Fruit fly (Drosophila melanogaster) whole organism, embryonic: ENCODE data around the gene Lamp1.
A peak's percentile ranks its signal among the peaks of the same experiment; 100 is the strongest.

ENCODE experiments used
- Bdp1 ChIP-seq: fragments of 200-800 bp; sonication (Bioruptor generic); optimal IDR thresholded peaks from 3 replicates; lab custom pipeline; 2016; ENCODE audit warnings: missing biosample characterization, missing genetic modification characterization
- Bgb ChIP-seq: fragments of 200-800 bp; sonication (Bioruptor generic); IDR thresholded peaks from 2 replicates; pipeline ENCODE4 v1.3.6; 2022; ENCODE audit warnings: missing biosample characterization, missing genetic modification characterization; ENCODE audit not compliant: partially characterized antibody
- CG1024 ChIP-seq: fragments of 200-800 bp; sonication (Bioruptor generic); IDR thresholded peaks from 2 replicates; pipeline ENCODE4 v1.3.6; 2022; ENCODE audit warnings: missing biosample characterization, missing genetic modification characterization
- CG10267 ChIP-seq: fragments of 200-800 bp; sonication (Bioruptor generic); optimal IDR thresholded peaks from 2 replicates; lab custom pipeline; 2018; ENCODE audit warnings: missing biosample characterization, mild to moderate bottlenecking, missing genetic modification characterization, moderate library complexity
- CG10959 ChIP-seq: fragments of 200-800 bp; sonication (Bioruptor generic); IDR thresholded peaks from 2 replicates; pipeline ENCODE4 v1.3.6; 2022; ENCODE audit warnings: missing biosample characterization, missing genetic modification characterization
- CG11247 ChIP-seq: fragments of 200-800 bp; sonication (Bioruptor generic); IDR thresholded peaks from 2 replicates; pipeline ENCODE4 v1.3.6; 2022; ENCODE audit warnings: missing biosample characterization, missing genetic modification characterization
- CG11723 ChIP-seq: fragments of 200-800 bp; sonication (Bioruptor generic); optimal IDR thresholded peaks from 2 replicates; lab custom pipeline; 2017; ENCODE audit warnings: missing biosample characterization, mild to moderate bottlenecking, missing genetic modification characterization
- CG16813 ChIP-seq: fragments of 200-800 bp; sonication (Bioruptor generic); IDR thresholded peaks from 3 replicates; pipeline ENCODE4 v1.3.6; 2022; ENCODE audit warnings: missing biosample characterization, missing genetic modification characterization; ENCODE audit not compliant: partially characterized antibody
- CG17829 ChIP-seq: fragments of 200-800 bp; optimal IDR thresholded peaks from 2 replicates; lab custom pipeline; 2019; ENCODE audit warnings: missing biosample characterization, mild to moderate bottlenecking, missing genetic modification characterization, moderate library complexity
- CG1832 ChIP-seq: fragments of 200-800 bp; sonication (Bioruptor generic); optimal IDR thresholded peaks from 2 replicates; lab custom pipeline; 2017; ENCODE audit warnings: missing biosample characterization, mild to moderate bottlenecking, missing genetic modification characterization, inconsistent platforms
- CG2116 ChIP-seq: fragments of 200-800 bp; sonication (Bioruptor generic); optimal IDR thresholded peaks from 3 replicates; lab custom pipeline; 2018; ENCODE audit warnings: missing biosample characterization, mild to moderate bottlenecking, missing genetic modification characterization
- CG30020 ChIP-seq: fragments of 200-800 bp; optimal IDR thresholded peaks from 2 replicates; lab custom pipeline; 2019; ENCODE audit warnings: missing biosample characterization, mild to moderate bottlenecking, missing genetic modification characterization, moderate library complexity
- CG31224 ChIP-seq: fragments of 200-800 bp; sonication (Bioruptor generic); IDR thresholded peaks from 2 replicates; pipeline ENCODE4 v1.3.6; 2022; ENCODE audit warnings: missing biosample characterization, missing genetic modification characterization
- CG4282 ChIP-seq: fragments of 200-800 bp; sonication (Bioruptor generic); optimal IDR thresholded peaks from 2 replicates; lab custom pipeline; 2016; ENCODE audit warnings: missing biosample characterization, missing genetic modification characterization
- CG4854 ChIP-seq: fragments of 200-800 bp; sonication (Bioruptor generic); optimal IDR thresholded peaks from 2 replicates; lab custom pipeline; 2016; ENCODE audit warnings: missing biosample characterization, missing genetic modification characterization, inconsistent platforms
- CG7271 ChIP-seq: fragments of 200-800 bp; sonication (Bioruptor generic); optimal IDR thresholded peaks from 2 replicates; lab custom pipeline; 2018; ENCODE audit warnings: missing biosample characterization, mild to moderate bottlenecking, missing genetic modification characterization, moderate library complexity
- CG7357 ChIP-seq: fragments of 200-800 bp; sonication (Bioruptor generic); IDR thresholded peaks from 3 replicates; pipeline ENCODE4 v1.3.6; 2022; ENCODE audit warnings: missing biosample characterization, missing genetic modification characterization
- CoRest ChIP-seq: fragments of 200-800 bp; sonication (Bioruptor generic); optimal IDR thresholded peaks from 3 replicates; lab custom pipeline; 2018; ENCODE audit warnings: missing biosample characterization, mild to moderate bottlenecking, missing genetic modification characterization, moderate library complexity
- Deaf1 ChIP-seq: fragments of 200-800 bp; optimal IDR thresholded peaks from 3 replicates; lab custom pipeline; 2019; ENCODE audit warnings: missing biosample characterization, mild to moderate bottlenecking, missing genetic modification characterization, moderate library complexity
- Dll ChIP-seq: fragments of 200-800 bp; sonication (Bioruptor generic); IDR thresholded peaks from 4 replicates; pipeline ENCODE4 v1.3.6; 2022; ENCODE audit warnings: missing biosample characterization, missing genetic modification characterization; ENCODE audit not compliant: partially characterized antibody
- Doc3 ChIP-seq: fragments of 200-800 bp; sonication (Bioruptor generic); IDR thresholded peaks from 3 replicates; pipeline ENCODE4 v1.3.6; 2022; ENCODE audit warnings: missing biosample characterization, missing genetic modification characterization; ENCODE audit not compliant: partially characterized antibody
- Dp ChIP-seq: fragments of 200-800 bp; sonication (Bioruptor generic); optimal IDR thresholded peaks from 2 replicates; lab custom pipeline; 2018; ENCODE audit warnings: missing biosample characterization, mild to moderate bottlenecking, missing genetic modification characterization, moderate library complexity
- Dref ChIP-seq: fragments of 200-800 bp; sonication (Bioruptor generic); IDR thresholded peaks from 2 replicates; pipeline ENCODE4 v1.3.6; 2022; ENCODE audit warnings: missing biosample characterization, missing genetic modification characterization
- E2f1 ChIP-seq: fragments of 200-800 bp; sonication (Bioruptor generic); IDR thresholded peaks from 2 replicates; pipeline ENCODE4 v1.3.6; 2022; ENCODE audit warnings: missing biosample characterization, missing genetic modification characterization
- Lhr ChIP-seq: fragments of 200-800 bp; sonication (Bioruptor generic); optimal IDR thresholded peaks from 3 replicates; lab custom pipeline; 2017; ENCODE audit warnings: mild to moderate bottlenecking, missing biosample characterization, missing genetic modification reagents, missing genetic modification characterization
- Nf-YC ChIP-seq: fragments of 200-800 bp; optimal IDR thresholded peaks from 3 replicates; lab custom pipeline; 2019; ENCODE audit warnings: missing biosample characterization, mild to moderate bottlenecking, missing genetic modification characterization, moderate library complexity
- Opbp ChIP-seq: fragments of 200-800 bp; sonication (Bioruptor generic); IDR thresholded peaks from 3 replicates; pipeline ENCODE4 v1.3.6; 2022; ENCODE audit warnings: missing biosample characterization, missing genetic modification characterization; ENCODE audit not compliant: partially characterized antibody
- Sry-δ ChIP-seq: fragments of 200-800 bp; sonication (Bioruptor generic); optimal IDR thresholded peaks from 2 replicates; lab custom pipeline; 2016; ENCODE audit warnings: missing biosample characterization, missing genetic modification characterization
- Ssrp ChIP-seq: fragments of 200-800 bp; sonication (Bioruptor generic); optimal IDR thresholded peaks from 2 replicates; lab custom pipeline; 2018; ENCODE audit warnings: missing biosample characterization, mild to moderate bottlenecking, missing genetic modification characterization, moderate library complexity
- amos ChIP-seq: fragments of 200-800 bp; sonication (Bioruptor generic); IDR thresholded peaks from 2 replicates; pipeline ENCODE4 v1.3.6; 2022; ENCODE audit warnings: missing biosample characterization, missing genetic modification characterization; ENCODE audit not compliant: partially characterized antibody
- bbx ChIP-seq: fragments of 200-800 bp; sonication (Bioruptor generic); IDR thresholded peaks from 2 replicates; pipeline ENCODE4 v1.3.6; 2022; ENCODE audit warnings: missing biosample characterization, missing genetic modification characterization; ENCODE audit not compliant: partially characterized antibody
- cg ChIP-seq: fragments of 200-800 bp; sonication (Bioruptor generic); optimal IDR thresholded peaks from 3 replicates; lab custom pipeline; 2019; ENCODE audit warnings: missing biosample characterization, mild to moderate bottlenecking, missing genetic modification characterization, moderate library complexity
- fu2 ChIP-seq: fragments of 200-800 bp; sonication (Bioruptor generic); optimal IDR thresholded peaks from 2 replicates; lab custom pipeline; 2016; ENCODE audit warnings: missing biosample characterization, missing genetic modification characterization
- gce ChIP-seq: fragments of 200-800 bp; sonication (Bioruptor generic); IDR thresholded peaks from 3 replicates; pipeline ENCODE4 v1.3.6; 2022; ENCODE audit warnings: missing biosample characterization, missing genetic modification characterization
- gem ChIP-seq: fragments of 200-800 bp; sonication (Bioruptor generic); optimal IDR thresholded peaks from 2 replicates; lab custom pipeline; 2019; ENCODE audit warnings: missing biosample characterization, mild to moderate bottlenecking, missing genetic modification characterization, moderate library complexity
- gro ChIP-seq: fragments of 200-800 bp; sonication (Bioruptor generic); optimal IDR thresholded peaks from 2 replicates; lab custom pipeline; 2016; ENCODE audit warnings: missing biosample characterization, missing genetic modification characterization
- jing ChIP-seq: fragments of 200-800 bp; sonication (Bioruptor generic); optimal IDR thresholded peaks from 2 replicates; lab custom pipeline; 2018; ENCODE audit warnings: missing biosample characterization, mild to moderate bottlenecking, missing genetic modification characterization
- knrl ChIP-seq: fragments of 200-800 bp; sonication (Bioruptor generic); IDR thresholded peaks from 3 replicates; pipeline ENCODE4 v1.3.6; 2022; ENCODE audit warnings: missing biosample characterization, missing genetic modification characterization; ENCODE audit not compliant: partially characterized antibody
- lmd ChIP-seq: fragments of 200-800 bp; sonication (Bioruptor generic); IDR thresholded peaks from 2 replicates; pipeline ENCODE4 v1.3.6; 2022; ENCODE audit warnings: missing biosample characterization, missing genetic modification characterization
- lola ChIP-seq, 3 experiments: fragments of >200 bp in 2 of 3; fragments of 200-800 bp in 1 of 3; sonication (Bioruptor generic) in 1 of 3; optimal IDR thresholded peaks; 2 replicates each; lab custom pipeline; 2017 to 2019; ENCODE audit warnings: missing biosample characterization in 3 of 3, missing genetic modification characterization in 3 of 3, mild to moderate bottlenecking in 1 of 3, moderate library complexity in 1 of 3
- nmo ChIP-seq: fragments of 200-800 bp; sonication (Bioruptor generic); optimal IDR thresholded peaks from 2 replicates; lab custom pipeline; 2018; ENCODE audit warnings: missing biosample characterization, mild to moderate bottlenecking, missing genetic modification characterization, moderate library complexity
- pum ChIP-seq: fragments of 200-800 bp; sonication (Bioruptor generic); optimal IDR thresholded peaks from 2 replicates; lab custom pipeline; 2016; ENCODE audit warnings: missing biosample characterization, missing genetic modification characterization
- sc ChIP-seq, 3 experiments: fragments of >200 bp in 2 of 3; fragments of 200-800 bp in 1 of 3; sonication (Bioruptor generic) in 1 of 3; optimal IDR thresholded peaks; 2 replicates in 2 of 3; 3 replicates in 1 of 3; lab custom pipeline; 2017; ENCODE audit warnings: mild to moderate bottlenecking in 1 of 3, missing biosample characterization in 1 of 3, missing genetic modification characterization in 1 of 3, missing genetic modification reagents in 1 of 3
- ssp ChIP-seq: fragments of 200-800 bp; sonication (Bioruptor generic); IDR thresholded peaks from 2 replicates; pipeline ENCODE4 v1.3.6; 2022; ENCODE audit warnings: missing biosample characterization, missing genetic modification characterization
- stwl ChIP-seq: fragments of 200-800 bp; sonication (Bioruptor generic); optimal IDR thresholded peaks from 3 replicates; lab custom pipeline; 2018; ENCODE audit warnings: missing biosample characterization, mild to moderate bottlenecking, missing genetic modification characterization, moderate library complexity
- zfh1 ChIP-seq: fragments of 200-800 bp; sonication (Bioruptor generic); IDR thresholded peaks from 3 replicates; pipeline ENCODE4 v1.3.6; 2022; ENCODE audit warnings: missing biosample characterization, missing genetic modification characterization

Lamp1 gene

dm6 chr2L:21558218-21558617 is 15.0 kb upstream of the Lamp1 start (continued):
- TF ChIP-seq CG4282 (GFP tag; lab: Kevin White, UChicago): no peak
- peak; percentile 17 for TF ChIP-seq nmo (GFP tag; lab: Kevin White, UChicago)
- no peak for TF ChIP-seq CG11247 (GFP tag; lab: Robert Waterston, UW)
- TF ChIP-seq Sry-δ: peak; percentile 23
- TF ChIP-seq CG17829 (tag; lab: Kevin White, UChicago): no peak
- TF ChIP-seq knrl (GFP tag; lab: Robert Waterston, UW): peak; percentile 24; the same call in 1 of the 3 replicates
- peak; percentile 80 for TF ChIP-seq CG30020 (tag; lab: Kevin White, UChicago)
- peak; percentile 52 for TF ChIP-seq CG10267
- TF ChIP-seq gce (GFP tag; lab: Robert Waterston, UW): no peak
- peak; percentile 20 for TF ChIP-seq Dp (GFP tag; lab: Kevin White, UChicago)
- TF ChIP-seq Dll (GFP tag; lab: Robert Waterston, UW): peak; percentile 59; the same call in 1 of the 4 replicates
- TF ChIP-seq CG2116: peak; percentile 15
- no peak for TF ChIP-seq Bdp1 (GFP tag; lab: Kevin White, UChicago)
- TF ChIP-seq Ssrp (tag; lab: Kevin White, UChicago): no peak
- TF ChIP-seq Dref (GFP tag; lab: Robert Waterston, UW): peak; percentile 44

DNA sequence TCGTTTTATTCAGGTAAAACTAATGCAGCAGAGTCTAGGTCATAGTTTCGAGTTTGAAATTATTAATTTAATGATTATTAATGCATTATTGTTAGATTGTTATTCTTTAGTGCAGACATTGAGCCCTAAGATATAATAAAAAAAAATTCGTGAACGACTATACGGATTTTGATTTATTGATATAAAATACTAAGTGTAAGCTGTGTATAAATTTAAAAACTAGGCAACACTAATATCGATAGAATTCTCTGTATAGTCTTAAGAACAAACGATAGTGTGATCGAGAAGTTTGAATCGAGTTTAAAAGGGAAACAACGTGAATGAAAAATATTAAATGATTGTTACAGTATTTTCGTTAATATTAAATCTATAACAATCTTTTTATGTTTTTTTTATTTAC is 13.6 kb upstream of the Lamp1 start:
- TF ChIP-seq Lhr (GFP tag; lab: Kevin White, UChicago) (peak; percentile 89), Deaf1 (tag; lab: Kevin White, UChicago) (no peak), lola (GFP tag; optimal IDR thresholded peaks at IDR 0.05; lab: Kevin White, UChicago) (peak in 1 of 3 experiments; percentile 52), CG16813 (GFP tag; lab: Robert Waterston, UW) (peak; percentile 65), Bgb (GFP tag; lab: Robert Waterston, UW) (peak; percentile 57), CoRest (peak; percentile 27), CG30020 (tag; lab: Kevin White, UChicago) (peak; percentile 97), Nf-YC (tag; lab: Kevin White, UChicago) (no peak), CG7357 (GFP tag; lab: Robert Waterston, UW) (0 out of 3 replicates have a peak, but pooled peaks have one; percentile 26), stwl (tag; lab: Kevin White, UChicago) (peak; percentile 83), E2f1 (no peak), jing (GFP tag; lab: Kevin White, UChicago) (no peak), Opbp (GFP tag; lab: Robert Waterston, UW) (peak; percentile 49; the same call in 1 of the 3 replicates), bbx (GFP tag; lab: Robert Waterston, UW) (peak; percentile 48; the same call in 1 of the 2 replicates), pum (GFP tag; lab: Kevin White, UChicago) (no peak), ssp (peak; percentile 96), CG10267 (peak; percentile 60), Dll (GFP tag; lab: Robert Waterston, UW) (peak; percentile 66; the same call in 3 of the 4 replicates), zfh1 (no peak), CG1024 (GFP tag; lab: Robert Waterston, UW) (peak; percentile 85), CG1832 (GFP tag; lab: Kevin White, UChicago) (no peak), Dref (GFP tag; lab: Robert Waterston, UW) (peak; percentile 49), lmd (GFP tag; lab: Robert Waterston, UW) (no peak), sc (optimal IDR thresholded peaks at IDR 0.05; lab: Kevin White, UChicago) (no peak), sc (GFP tag; optimal IDR thresholded peaks at IDR 0.05; lab: Kevin White, UChicago) (no peak), CG31224 (GFP tag; lab: Robert Waterston, UW) (no peak), Dp (GFP tag; lab: Kevin White, UChicago) (peak; percentile 64), cg (GFP tag; lab: Kevin White, UChicago) (no peak), fu2 (GFP tag; lab: Kevin White, UChicago) (no peak), gem (tag; lab: Kevin White, UChicago) (peak; percentile 1), CG11723 (GFP tag; lab: Kevin White, UChicago) (peak; percentile 10), gro (no peak), CG2116 (peak; percentile 21), CG7271 (tag; lab: Kevin White, UChicago) (no peak), amos (GFP tag; lab: Robert Waterston, UW) (peak; percentile 61), Sry-δ (peak; percentile 11), CG4854 (GFP tag; lab: Kevin White, UChicago) (no peak), CG10959 (GFP tag; lab: Robert Waterston, UW) (no peak), Doc3 (GFP tag; lab: Robert Waterston, UW) (0 out of 3 replicates have a peak, but pooled peaks have one; percentile 27)
